Fruit fly (Drosophila melanogaster) whole organism, prepupa: Measurements from ENCODE around the gene Polr2C.

Source experiments
- Blimp-1 ChIP-seq: fragments of 200-800 bp; sonication (Bioruptor generic); optimal IDR thresholded peaks from 3 replicates; lab custom pipeline; 2017; ENCODE audit warnings: missing biosample characterization, missing genetic modification characterization, mild to moderate bottlenecking, moderate library complexity, missing genetic modification reagents
- CG10631 ChIP-seq: fragments of 200-800 bp; sonication (Bioruptor generic); optimal IDR thresholded peaks from 2 replicates; lab custom pipeline; 2016; ENCODE audit warnings: missing biosample characterization, missing genetic modification characterization
- CG10669 ChIP-seq: fragments of 200-800 bp; sonication (Bioruptor generic); optimal IDR thresholded peaks from 3 replicates; lab custom pipeline; 2018; ENCODE audit warnings: missing biosample characterization, mild to moderate bottlenecking, missing genetic modification characterization, moderate library complexity
- CG11294 ChIP-seq: fragments of 200-800 bp; sonication (Bioruptor generic); IDR thresholded peaks from 2 replicates; pipeline ENCODE4 v1.3.6; 2022; ENCODE audit warnings: missing biosample characterization, missing genetic modification characterization
- CG11762 ChIP-seq: fragments of 200-800 bp; sonication (Bioruptor generic); optimal IDR thresholded peaks from 3 replicates; lab custom pipeline; 2016; ENCODE audit warnings: missing biosample characterization, missing genetic modification characterization; ENCODE audit not compliant: insufficient read depth
- CG11902 ChIP-seq: fragments of 200-800 bp; sonication (Bioruptor generic); optimal IDR thresholded peaks from 3 replicates; lab custom pipeline; 2016; ENCODE audit warnings: missing biosample characterization, missing genetic modification characterization
- CG15336 ChIP-seq: fragments of 200-800 bp; sonication (Bioruptor generic); IDR thresholded peaks from 2 replicates; pipeline ENCODE4 v1.3.6; 2022; ENCODE audit warnings: missing biosample characterization, missing genetic modification characterization
- CG1621 ChIP-seq: fragments of 200-800 bp; sonication (Bioruptor generic); optimal IDR thresholded peaks from 3 replicates; lab custom pipeline; 2018; ENCODE audit warnings: missing biosample characterization, mild to moderate bottlenecking, missing genetic modification characterization
- CG16779 ChIP-seq: fragments of 200-800 bp; sonication (Bioruptor generic); optimal IDR thresholded peaks from 3 replicates; lab custom pipeline; 2017; ENCODE audit warnings: missing biosample characterization, mild to moderate bottlenecking, missing genetic modification characterization
- CG3032 ChIP-seq: fragments of 200-800 bp; optimal IDR thresholded peaks from 2 replicates; lab custom pipeline; 2019; ENCODE audit warnings: missing biosample characterization, mild to moderate bottlenecking, missing genetic modification characterization, moderate library complexity
- CG31627 ChIP-seq: fragments of 200-800 bp; sonication (Bioruptor generic); optimal IDR thresholded peaks from 3 replicates; lab custom pipeline; 2016; ENCODE audit warnings: missing biosample characterization, missing genetic modification characterization
- CG32006 ChIP-seq: fragments of 200-800 bp; sonication (Bioruptor generic); optimal IDR thresholded peaks from 3 replicates; lab custom pipeline; 2017; ENCODE audit warnings: missing biosample characterization, mild to moderate bottlenecking, missing genetic modification characterization
- CG34406 ChIP-seq: fragments of 200-800 bp; sonication (Bioruptor generic); optimal IDR thresholded peaks from 3 replicates; lab custom pipeline; 2016; ENCODE audit warnings: missing biosample characterization, missing genetic modification characterization
- CG3919 ChIP-seq: fragments of 200-800 bp; sonication (Bioruptor generic); optimal IDR thresholded peaks from 3 replicates; lab custom pipeline; 2016; ENCODE audit warnings: missing biosample characterization, missing genetic modification characterization
- CG6163 ChIP-seq: fragments of 200-800 bp; sonication (Bioruptor generic); IDR thresholded peaks from 3 replicates; pipeline ENCODE4 v1.3.6; 2022; ENCODE audit warnings: missing biosample characterization, missing genetic modification characterization
- CG6276 ChIP-seq: fragments of 200-800 bp; sonication (Bioruptor generic); optimal IDR thresholded peaks from 2 replicates; lab custom pipeline; 2017; ENCODE audit warnings: missing biosample characterization, mild to moderate bottlenecking, missing genetic modification characterization
- CG6792 ChIP-seq: fragments of 200-800 bp; sonication (Bioruptor generic); optimal IDR thresholded peaks from 3 replicates; lab custom pipeline; 2016; ENCODE audit warnings: missing biosample characterization, missing genetic modification characterization
- CG6808 ChIP-seq: fragments of 200-800 bp; sonication (Bioruptor generic); optimal IDR thresholded peaks from 3 replicates; lab custom pipeline; 2017; ENCODE audit warnings: missing biosample characterization, missing genetic modification characterization, mild to moderate bottlenecking, moderate library complexity, missing genetic modification reagents
- CG6854 ChIP-seq: fragments of 200-800 bp; sonication (Bioruptor generic); optimal IDR thresholded peaks from 2 replicates; lab custom pipeline; 2017; ENCODE audit warnings: missing biosample characterization, mild to moderate bottlenecking, missing genetic modification characterization
- CG8119 ChIP-seq: fragments of 200-800 bp; sonication (Bioruptor generic); IDR thresholded peaks from 3 replicates; pipeline ENCODE4 v1.3.6; 2022; ENCODE audit warnings: missing biosample characterization, missing genetic modification characterization
- CG8319 ChIP-seq: fragments of 200-800 bp; sonication (Bioruptor generic); optimal IDR thresholded peaks from 3 replicates; lab custom pipeline; 2016; ENCODE audit warnings: missing biosample characterization, missing genetic modification characterization
- CG8632 ChIP-seq: fragments of 200-800 bp; sonication (Bioruptor generic); optimal IDR thresholded peaks from 3 replicates; lab custom pipeline; 2016; ENCODE audit warnings: missing biosample characterization, missing genetic modification characterization
- Eip75B ChIP-seq: fragments of 200-800 bp; sonication (Bioruptor generic); optimal IDR thresholded peaks from 3 replicates; lab custom pipeline; 2016; ENCODE audit warnings: missing biosample characterization, missing genetic modification characterization
- Eip93F ChIP-seq: fragments of 200-800 bp; sonication (Bioruptor generic); optimal IDR thresholded peaks from 2 replicates; lab custom pipeline; 2016; ENCODE audit warnings: missing biosample characterization, mild to moderate bottlenecking, missing genetic modification characterization
- Ets21C ChIP-seq: fragments of 200-800 bp; sonication (Bioruptor generic); optimal IDR thresholded peaks from 3 replicates; lab custom pipeline; 2016; ENCODE audit warnings: missing biosample characterization, missing genetic modification characterization
- Ets96B ChIP-seq: fragments of 200-800 bp; optimal IDR thresholded peaks from 2 replicates; lab custom pipeline; 2019; ENCODE audit warnings: missing biosample characterization, mild to moderate bottlenecking, missing genetic modification characterization, moderate library complexity
- Gug ChIP-seq: fragments of 200-800 bp; sonication (Bioruptor generic); IDR thresholded peaks from 2 replicates; pipeline ENCODE4 v1.3.6; 2022; ENCODE audit warnings: missing biosample characterization, missing genetic modification characterization
- Hr38 ChIP-seq: sonication (Bioruptor generic); optimal IDR thresholded peaks from 2 replicates; lab custom pipeline; 2016; ENCODE audit warnings: missing biosample characterization, missing genetic modification characterization
- Hr39 ChIP-seq: fragments of 200-800 bp; sonication (Bioruptor generic); optimal IDR thresholded peaks from 2 replicates; lab custom pipeline; 2016; ENCODE audit warnings: missing biosample characterization, missing genetic modification characterization
- Hr4 ChIP-seq: fragments of 200-800 bp; sonication (Bioruptor generic); optimal IDR thresholded peaks from 3 replicates; lab custom pipeline; 2016; ENCODE audit warnings: missing biosample characterization, missing genetic modification characterization
- Lpt ChIP-seq: fragments of 200-800 bp; sonication (Bioruptor generic); optimal IDR thresholded peaks from 3 replicates; lab custom pipeline; 2016; ENCODE audit warnings: missing biosample characterization, missing genetic modification characterization
- Met ChIP-seq: fragments of 200-800 bp; sonication (Bioruptor generic); optimal IDR thresholded peaks from 3 replicates; lab custom pipeline; 2016; ENCODE audit warnings: missing biosample characterization, missing genetic modification characterization
- OdsH ChIP-seq: fragments of 200-800 bp; sonication (Bioruptor generic); optimal IDR thresholded peaks from 3 replicates; lab custom pipeline; 2016; ENCODE audit warnings: missing biosample characterization, missing genetic modification characterization
- Smox ChIP-seq: fragments of 200-800 bp; sonication (Bioruptor generic); optimal IDR thresholded peaks from 3 replicates; lab custom pipeline; 2016; ENCODE audit warnings: missing biosample characterization, missing genetic modification characterization
- Sox15 ChIP-seq: fragments of 200-800 bp; sonication (Bioruptor generic); optimal IDR thresholded peaks from 3 replicates; lab custom pipeline; 2016; ENCODE audit warnings: missing biosample characterization, missing genetic modification characterization
- achi ChIP-seq: fragments of 200-800 bp; sonication (Bioruptor generic); optimal IDR thresholded peaks from 3 replicates; lab custom pipeline; 2016; ENCODE audit warnings: missing biosample characterization, missing genetic modification characterization
- acj6 ChIP-seq: fragments of 200-800 bp; sonication (Bioruptor generic); optimal IDR thresholded peaks from 3 replicates; lab custom pipeline; 2016; ENCODE audit warnings: missing biosample characterization, missing genetic modification characterization
- cyc ChIP-seq: fragments of 200-800 bp; sonication (Bioruptor generic); optimal IDR thresholded peaks from 3 replicates; lab custom pipeline; 2016; ENCODE audit warnings: missing biosample characterization, missing genetic modification characterization
- dac ChIP-seq: fragments of 200-800 bp; sonication (Bioruptor generic); optimal IDR thresholded peaks from 2 replicates; lab custom pipeline; 2017; ENCODE audit warnings: missing biosample characterization, mild to moderate bottlenecking, missing genetic modification characterization
- dsx ChIP-seq: fragments of 200-800 bp; optimal IDR thresholded peaks from 3 replicates; lab custom pipeline; 2019; ENCODE audit warnings: missing biosample characterization, mild to moderate bottlenecking, missing genetic modification characterization, moderate library complexity; ENCODE audit not compliant: poor library complexity, severe bottlenecking
- eg ChIP-seq: fragments of 200-800 bp; sonication (Bioruptor generic); IDR thresholded peaks from 3 replicates; pipeline ENCODE4 v1.3.6; 2022; ENCODE audit warnings: missing biosample characterization, missing genetic modification characterization
- esn ChIP-seq: fragments of 200-800 bp; sonication (Bioruptor generic); optimal IDR thresholded peaks from 2 replicates; lab custom pipeline; 2016; ENCODE audit warnings: missing biosample characterization, mild to moderate bottlenecking, missing genetic modification characterization, moderate library complexity
- fd59A ChIP-seq: fragments of 200-800 bp; sonication (Bioruptor generic); optimal IDR thresholded peaks from 2 replicates; lab custom pipeline; 2017; ENCODE audit warnings: missing biosample characterization, mild to moderate bottlenecking, missing genetic modification characterization, missing genetic modification reagents
- fd85E ChIP-seq: fragments of 200-800 bp; sonication (Bioruptor generic); optimal IDR thresholded peaks from 3 replicates; lab custom pipeline; 2016; ENCODE audit warnings: missing biosample characterization, missing genetic modification characterization
- lz ChIP-seq: fragments of 200-800 bp; sonication (Bioruptor generic); optimal IDR thresholded peaks from 3 replicates; lab custom pipeline; 2016; ENCODE audit warnings: missing biosample characterization, missing genetic modification characterization
- pdm3 ChIP-seq: fragments of 200-800 bp; sonication (Bioruptor generic); optimal IDR thresholded peaks from 3 replicates; lab custom pipeline; 2016; ENCODE audit warnings: missing biosample characterization, missing genetic modification characterization
- ss ChIP-seq, 2 experiments: fragments of 200-800 bp; sonication (Bioruptor generic); optimal IDR thresholded peaks; 2 replicates in 1 of 2; 3 replicates in 1 of 2; lab custom pipeline; 2017 to 2018; ENCODE audit warnings: mild to moderate bottlenecking in 2 of 2, missing biosample characterization in 2 of 2, missing genetic modification characterization in 2 of 2, moderate library complexity in 1 of 2
- svp ChIP-seq: fragments of 200-800 bp; sonication (Bioruptor generic); peaks from one replicate; lab custom pipeline; 2016; ENCODE audit warnings: missing biosample characterization, missing genetic modification characterization
- topi ChIP-seq: fragments of 200-800 bp; sonication (Bioruptor generic); optimal IDR thresholded peaks from 3 replicates; lab custom pipeline; 2016; ENCODE audit warnings: missing biosample characterization, missing genetic modification characterization
- vri ChIP-seq: fragments of 200-800 bp; sonication (Bioruptor generic); optimal IDR thresholded peaks from 3 replicates; lab custom pipeline; 2016; ENCODE audit warnings: missing biosample characterization, mild to moderate bottlenecking, missing genetic modification characterization

Gene Polr2C

dm6 chr2L:13835002-13835910 is 2.1 kb downstream of the Polr2C start, which contains the start of the genes mRpS23 and CenG1A:
mRpS23 (minus strand) TSS chr2L:13835072.
CenG1A (plus strand) TSS chr2L:13835564.
- TF ChIP-seq svp (GFP tag; lab: Kevin White, UChicago) = peak; percentile 100
- peak; percentile 100 for TF ChIP-seq ss (GFP tag; optimal IDR thresholded peaks at IDR 0.05; lab: Kevin White, UChicago)
- TF ChIP-seq Smox = peak; percentile 100
- peak; percentile 100 for TF ChIP-seq Hr38
- TF ChIP-seq pdm3 = peak; percentile 100
- TF ChIP-seq Ets96B (tag; lab: Kevin White, UChicago) = peak; percentile 100
- TF ChIP-seq CG11902 = peak; percentile 99
- TF ChIP-seq cyc (GFP tag; lab: Kevin White, UChicago) = peak; percentile 100
- peak; percentile 100 for TF ChIP-seq CG32006 (GFP tag; lab: Kevin White, UChicago)
- TF ChIP-seq CG6276 = peak; percentile 100
- peak; percentile 100 for TF ChIP-seq eg (GFP tag; lab: Robert Waterston, UW)
- peak; percentile 98 for TF ChIP-seq Blimp-1 (GFP tag; lab: Kevin White, UChicago)
- peak; percentile 100 for TF ChIP-seq topi (GFP tag; lab: Kevin White, UChicago)
- TF ChIP-seq Hr4 (GFP tag; lab: Kevin White, UChicago) = peak; percentile 100
- TF ChIP-seq CG3032 (tag; lab: Kevin White, UChicago) = peak; percentile 100
- peak; percentile 100 for TF ChIP-seq lz (GFP tag; lab: Kevin White, UChicago)
- peak; percentile 100 for TF ChIP-seq CG34406 (GFP tag; lab: Kevin White, UChicago)
- TF ChIP-seq CG10631 (GFP tag; lab: Kevin White, UChicago) = peak; percentile 100
- peak; percentile 99 for TF ChIP-seq fd85E (GFP tag; lab: Kevin White, UChicago)
- peak; percentile 100 for TF ChIP-seq esn
- TF ChIP-seq CG6808 (GFP tag; lab: Kevin White, UChicago) = peak; percentile 99
- peak; percentile 100 for TF ChIP-seq CG1621
- TF ChIP-seq OdsH (GFP tag; lab: Kevin White, UChicago) = peak; percentile 100
- peak; percentile 100 for TF ChIP-seq CG10669 (GFP tag; lab: Kevin White, UChicago)
- peak; percentile 100 for TF ChIP-seq vri
- TF ChIP-seq CG11294 (GFP tag; lab: Robert Waterston, UW) = peak; percentile 100
- peak; percentile 100 for TF ChIP-seq Met (GFP tag; lab: Kevin White, UChicago)
- TF ChIP-seq CG31627 (GFP tag; lab: Kevin White, UChicago) = peak; percentile 100
- TF ChIP-seq CG6163 (GFP tag; lab: Robert Waterston, UW) = peak; percentile 100
- peak; percentile 99 for TF ChIP-seq dac (GFP tag; lab: Kevin White, UChicago)
- peak; percentile 100 for TF ChIP-seq Eip75B
- peak; percentile 100 for TF ChIP-seq Lpt
- peak; percentile 100 for TF ChIP-seq fd59A (GFP tag; lab: Kevin White, UChicago)
- peak; percentile 100 for TF ChIP-seq Hr39 (GFP tag; lab: Kevin White, UChicago)
- peak; percentile 100 for TF ChIP-seq CG6792 (GFP tag; lab: Kevin White, UChicago)
- TF ChIP-seq acj6 (GFP tag; lab: Kevin White, UChicago) = peak; percentile 100
- TF ChIP-seq CG16779 (tag; lab: Kevin White, UChicago) = peak; percentile 99
- TF ChIP-seq CG8632 = peak; percentile 100
- peak; percentile 100 for TF ChIP-seq CG6854 (GFP tag; lab: Kevin White, UChicago)
- TF ChIP-seq Ets21C (GFP tag; lab: Kevin White, UChicago) = peak; percentile 100
- peak; percentile 100 for TF ChIP-seq Gug (GFP tag; lab: Robert Waterston, UW)
- peak; percentile 100 for TF ChIP-seq Eip93F (GFP tag; lab: Kevin White, UChicago)
- TF ChIP-seq CG3919 = peak; percentile 100
- TF ChIP-seq CG11762 = peak; percentile 100
- TF ChIP-seq CG8119 (GFP tag; lab: Robert Waterston, UW) = peak; percentile 100
- TF ChIP-seq dsx (GFP tag; lab: Kevin White, UChicago) = peak; percentile 99
- TF ChIP-seq CG15336 (GFP tag; lab: Robert Waterston, UW) = peak; percentile 100
- peak; percentile 99 for TF ChIP-seq achi (GFP tag; lab: Kevin White, UChicago)
- TF ChIP-seq CG8319 (GFP tag; lab: Kevin White, UChicago) = peak; percentile 100
- peak; percentile 100 for TF ChIP-seq Sox15 (GFP tag; lab: Kevin White, UChicago)
